Fruit fly (Drosophila melanogaster) whole organism, embryonic: ENCODE measurements around the gene dlt.

Experiments used
- Abd-B ChIP-seq: fragments of 200-800 bp; sonication (Bioruptor generic); optimal IDR thresholded peaks from 2 replicates; lab custom pipeline; 2018; ENCODE audit warnings: missing biosample characterization, mild to moderate bottlenecking, missing genetic modification characterization, moderate library complexity
- Asciz ChIP-seq: fragments of 200-800 bp; sonication (Bioruptor generic); optimal IDR thresholded peaks from 2 replicates; lab custom pipeline; 2017; ENCODE audit warnings: missing biosample characterization, mild to moderate bottlenecking, missing genetic modification characterization, missing genetic modification reagents
- CG11398 ChIP-seq: fragments of 200-800 bp; sonication (Bioruptor generic); optimal IDR thresholded peaks from 2 replicates; lab custom pipeline; 2016; ENCODE audit warnings: missing biosample characterization, missing genetic modification characterization
- CG11696 ChIP-seq: fragments of 200-800 bp; sonication (Bioruptor generic); IDR thresholded peaks from 2 replicates; pipeline ENCODE4 v1.3.6; 2022; ENCODE audit warnings: missing biosample characterization, missing genetic modification characterization
- CG1233 ChIP-seq: fragments of 200-800 bp; sonication (Bioruptor generic); optimal IDR thresholded peaks from 4 replicates; lab custom pipeline; 2018; ENCODE audit warnings: missing biosample characterization, mild to moderate bottlenecking, missing genetic modification characterization
- CG12942 ChIP-seq: fragments of 200-800 bp; sonication (Bioruptor generic); optimal IDR thresholded peaks from 3 replicates; lab custom pipeline; 2016; ENCODE audit warnings: missing biosample characterization, missing genetic modification characterization
- CG14965 ChIP-seq: fragments of 200-800 bp; sonication (Bioruptor generic); optimal IDR thresholded peaks from 2 replicates; lab custom pipeline; 2016; ENCODE audit warnings: missing biosample characterization, missing genetic modification characterization, borderline replicate concordance
- CG1603 ChIP-seq: fragments of 200-800 bp; sonication (Bioruptor generic); optimal IDR thresholded peaks from 2 replicates; lab custom pipeline; 2019; ENCODE audit warnings: missing biosample characterization, mild to moderate bottlenecking, missing genetic modification characterization, moderate library complexity
- CG16779 ChIP-seq: fragments of 200-800 bp; sonication (Bioruptor generic); IDR thresholded peaks from 2 replicates; pipeline ENCODE4 v1.3.6; 2022; ENCODE audit warnings: missing biosample characterization, missing genetic modification characterization
- CG16863 ChIP-seq: fragments of 200-800 bp; sonication (Bioruptor generic); optimal IDR thresholded peaks from 3 replicates; lab custom pipeline; 2016; ENCODE audit warnings: missing biosample characterization, missing genetic modification characterization
- CG17359 ChIP-seq: fragments of 200-800 bp; sonication (Bioruptor generic); optimal IDR thresholded peaks from 3 replicates; lab custom pipeline; 2018; ENCODE audit warnings: missing biosample characterization, mild to moderate bottlenecking, missing genetic modification characterization, moderate library complexity
- CG17912 ChIP-seq: fragments of 200-800 bp; sonication (Bioruptor generic); optimal IDR thresholded peaks from 2 replicates; lab custom pipeline; 2018; ENCODE audit warnings: missing biosample characterization, mild to moderate bottlenecking, missing genetic modification characterization
- CG2116 ChIP-seq: fragments of 200-800 bp; sonication (Bioruptor generic); optimal IDR thresholded peaks from 3 replicates; lab custom pipeline; 2018; ENCODE audit warnings: missing biosample characterization, mild to moderate bottlenecking, missing genetic modification characterization
- CG3281 ChIP-seq: fragments of 200-800 bp; sonication (Bioruptor generic); optimal IDR thresholded peaks from 3 replicates; lab custom pipeline; 2017; ENCODE audit warnings: missing biosample characterization, mild to moderate bottlenecking, missing genetic modification characterization
- CG3407 ChIP-seq: fragments of 200-800 bp; sonication (Bioruptor generic); optimal IDR thresholded peaks from 2 replicates; lab custom pipeline; 2018; ENCODE audit warnings: missing biosample characterization, mild to moderate bottlenecking, missing genetic modification characterization
- CG34224 ChIP-seq: fragments of 200-800 bp; sonication (Bioruptor generic); IDR thresholded peaks from 3 replicates; pipeline ENCODE4 v1.3.6; 2022; ENCODE audit warnings: missing biosample characterization, missing genetic modification characterization; ENCODE audit not compliant: partially characterized antibody
- CG34422 ChIP-seq: fragments of 200-800 bp; sonication (Bioruptor generic); IDR thresholded peaks from 3 replicates; pipeline ENCODE4 v1.3.6; 2022; ENCODE audit warnings: missing biosample characterization, missing genetic modification characterization
- CG4707 ChIP-seq: fragments of 200-800 bp; sonication (Bioruptor generic); optimal IDR thresholded peaks from 2 replicates; lab custom pipeline; 2018; ENCODE audit warnings: missing biosample characterization, mild to moderate bottlenecking, missing genetic modification characterization, moderate library complexity
- CG5953 ChIP-seq: fragments of 200-800 bp; sonication (Bioruptor generic); IDR thresholded peaks from 2 replicates; pipeline ENCODE4 v1.3.6; 2022; ENCODE audit warnings: missing biosample characterization, missing genetic modification characterization
- D19A ChIP-seq: fragments of 200-800 bp; optimal IDR thresholded peaks from 3 replicates; lab custom pipeline; 2019; ENCODE audit warnings: missing biosample characterization, mild to moderate bottlenecking, missing genetic modification characterization, moderate library complexity
- ERR ChIP-seq: fragments of 200-800 bp; sonication (Bioruptor generic); optimal IDR thresholded peaks from 2 replicates; lab custom pipeline; 2016; ENCODE audit warnings: missing biosample characterization, missing genetic modification characterization
- Ets97D ChIP-seq: fragments of 200-800 bp; sonication (Bioruptor generic); optimal IDR thresholded peaks from 3 replicates; lab custom pipeline; 2016; ENCODE audit warnings: missing biosample characterization, missing genetic modification characterization
- Gsc ChIP-seq: fragments of 200-800 bp; sonication (Bioruptor generic); IDR thresholded peaks from 2 replicates; pipeline ENCODE4 v1.3.6; 2022; ENCODE audit warnings: missing biosample characterization, missing genetic modification characterization
- Gug ChIP-seq: fragments of 200-800 bp; sonication (Bioruptor generic); IDR thresholded peaks from 4 replicates; pipeline ENCODE4 v1.3.6; 2022; ENCODE audit warnings: missing biosample characterization, missing genetic modification characterization
- HLH3B ChIP-seq: fragments of 200-800 bp; sonication (Bioruptor generic); IDR thresholded peaks from 2 replicates; pipeline ENCODE4 v1.3.6; 2022; ENCODE audit warnings: missing biosample characterization, missing genetic modification characterization
- Hr39 ChIP-seq: fragments of >200 bp; optimal IDR thresholded peaks from 2 replicates; lab custom pipeline; 2017
- MESR4 ChIP-seq: fragments of 200-800 bp; sonication (Bioruptor generic); optimal IDR thresholded peaks from 2 replicates; lab custom pipeline; 2018; ENCODE audit warnings: missing biosample characterization, mild to moderate bottlenecking, missing genetic modification characterization, moderate library complexity
- NFAT ChIP-seq: fragments of 200-800 bp; sonication (Bioruptor generic); IDR thresholded peaks from 2 replicates; pipeline ENCODE4 v1.3.6; 2022; ENCODE audit warnings: missing biosample characterization, missing genetic modification characterization
- Neu2 ChIP-seq: fragments of 200-800 bp; sonication (Bioruptor generic); optimal IDR thresholded peaks from 3 replicates; lab custom pipeline; 2016; ENCODE audit warnings: missing biosample characterization, missing genetic modification characterization, borderline replicate concordance
- Nf-YB ChIP-seq: fragments of 200-800 bp; sonication (Bioruptor generic); optimal IDR thresholded peaks from 3 replicates; lab custom pipeline; 2019; ENCODE audit warnings: missing biosample characterization, mild to moderate bottlenecking, missing genetic modification characterization, moderate library complexity
- Stat92E ChIP-seq, 3 experiments: fragments of >200 bp in 2 of 3; fragments of 200-800 bp in 1 of 3; sonication (Bioruptor generic) in 1 of 3; optimal IDR thresholded peaks; 2 replicates each; lab custom pipeline; 2017 to 2019; ENCODE audit warnings: missing biosample characterization in 3 of 3, missing genetic modification characterization in 3 of 3, mild to moderate bottlenecking in 1 of 3, moderate library complexity in 1 of 3
- TFAM ChIP-seq: fragments of 200-800 bp; sonication (Bioruptor generic); optimal IDR thresholded peaks from 2 replicates; lab custom pipeline; 2017; ENCODE audit warnings: missing biosample characterization, missing genetic modification characterization, inconsistent platforms
- Taf1 ChIP-seq: fragments of 200-800 bp; sonication (Bioruptor generic); IDR thresholded peaks from 2 replicates; pipeline ENCODE4 v1.3.6; 2022; ENCODE audit warnings: missing biosample characterization, missing genetic modification characterization
- al ChIP-seq: fragments of 200-800 bp; sonication (Bioruptor generic); IDR thresholded peaks from 2 replicates; pipeline ENCODE4 v1.3.6; 2022; ENCODE audit warnings: missing biosample characterization, missing genetic modification characterization
- chn ChIP-seq: fragments of 200-800 bp; sonication (Bioruptor generic); optimal IDR thresholded peaks from 2 replicates; lab custom pipeline; 2016; ENCODE audit warnings: missing biosample characterization, missing genetic modification characterization
- en ChIP-seq: fragments of 200-800 bp; sonication (Bioruptor generic); optimal IDR thresholded peaks from 2 replicates; lab custom pipeline; 2016; ENCODE audit warnings: missing biosample characterization, missing genetic modification characterization
- gce ChIP-seq: fragments of 200-800 bp; sonication (Bioruptor generic); IDR thresholded peaks from 3 replicates; pipeline ENCODE4 v1.3.6; 2022; ENCODE audit warnings: missing biosample characterization, missing genetic modification characterization
- gfzf ChIP-seq: fragments of 200-800 bp; sonication (Bioruptor generic); optimal IDR thresholded peaks from 2 replicates; lab custom pipeline; 2016; ENCODE audit warnings: missing biosample characterization, mild to moderate bottlenecking, missing genetic modification characterization, moderate library complexity
- kah ChIP-seq: fragments of 200-800 bp; sonication (Bioruptor generic); optimal IDR thresholded peaks from 2 replicates; lab custom pipeline; 2018; ENCODE audit warnings: missing biosample characterization, mild to moderate bottlenecking, missing genetic modification characterization
- mirr ChIP-seq: fragments of 200-800 bp; sonication (Bioruptor generic); optimal IDR thresholded peaks from 3 replicates; lab custom pipeline; 2018; ENCODE audit warnings: missing biosample characterization, mild to moderate bottlenecking, missing genetic modification characterization
- sd ChIP-seq: fragments of 200-800 bp; sonication (Bioruptor generic); optimal IDR thresholded peaks from 3 replicates; lab custom pipeline; 2018; ENCODE audit warnings: missing biosample characterization, mild to moderate bottlenecking, missing genetic modification characterization, moderate library complexity
- slp2 ChIP-seq: fragments of 200-800 bp; sonication (Bioruptor generic); optimal IDR thresholded peaks from 2 replicates; lab custom pipeline; 2016; ENCODE audit warnings: missing biosample characterization, missing genetic modification characterization
- tio ChIP-seq: fragments of 200-800 bp; sonication (Bioruptor generic); optimal IDR thresholded peaks from 2 replicates; lab custom pipeline; 2017; ENCODE audit warnings: missing biosample characterization, missing genetic modification characterization, inconsistent platforms
- tll ChIP-seq, 2 experiments: fragments of 200-800 bp in 1 of 2; fragments of >200 bp in 1 of 2; sonication (Bioruptor generic) in 1 of 2; optimal IDR thresholded peaks; 2 replicates each; lab custom pipeline; 2017 to 2019; ENCODE audit warnings: missing biosample characterization in 2 of 2, missing genetic modification characterization in 2 of 2, mild to moderate bottlenecking in 1 of 2, moderate library complexity in 1 of 2
- toy ChIP-seq: fragments of 200-800 bp; sonication (Bioruptor generic); IDR thresholded peaks from 2 replicates; pipeline ENCODE4 v1.3.6; 2022; ENCODE audit warnings: missing biosample characterization, missing genetic modification characterization
- unpg ChIP-seq: fragments of 200-800 bp; sonication (Bioruptor generic); optimal IDR thresholded peaks from 3 replicates; lab custom pipeline; 2018; ENCODE audit warnings: missing biosample characterization, mild to moderate bottlenecking, missing genetic modification characterization, moderate library complexity
- wdn ChIP-seq: fragments of 200-800 bp; sonication (Bioruptor generic); IDR thresholded peaks from 2 replicates; pipeline ENCODE4 v1.3.6; 2022; ENCODE audit warnings: missing biosample characterization, missing genetic modification characterization
- zfh2 ChIP-seq: fragments of 200-800 bp; sonication (Bioruptor generic); optimal IDR thresholded peaks from 2 replicates; lab custom pipeline; 2016; ENCODE audit warnings: missing biosample characterization, missing genetic modification characterization

The dlt gene

dm6 chr3L:1740129-1740975 lies 54.8 kb downstream of the dlt start (continued):
- no peak for TF ChIP-seq ERR (GFP tag; lab: Kevin White, UChicago)
- no peak for TF ChIP-seq Hr39 (lab: Kevin White, UChicago)
- TF ChIP-seq slp2 (GFP tag; lab: Kevin White, UChicago): peak; percentile 36
- no peak for TF ChIP-seq CG4707 (GFP tag; lab: Kevin White, UChicago)
- peak; percentile 70 for TF ChIP-seq CG1603 (tag; lab: Kevin White, UChicago)
- peak; percentile 43; the same call in 1 of the 2 replicates for TF ChIP-seq toy (GFP tag; lab: Robert Waterston, UW)
- peak; percentile 73 for TF ChIP-seq Abd-B (GFP tag; lab: Kevin White, UChicago)
- no peak for TF ChIP-seq CG16779 (GFP tag; lab: Robert Waterston, UW)
- peak; percentile 44 for TF ChIP-seq CG17359 (tag; lab: Kevin White, UChicago)
- TF ChIP-seq CG3407: no peak
- TF ChIP-seq NFAT (GFP tag; lab: Robert Waterston, UW): peak; percentile 60; the same call in 1 of the 2 replicates
- TF ChIP-seq gce (GFP tag; lab: Robert Waterston, UW): peak; percentile 71; the same call in 1 of the 3 replicates
- peak; percentile 9 for TF ChIP-seq CG11398 (GFP tag; lab: Kevin White, UChicago)
- TF ChIP-seq Asciz: peak; percentile 25
- TF ChIP-seq Gug (GFP tag; lab: Robert Waterston, UW): peak; percentile 62
- no peak for TF ChIP-seq D19A
- no peak for TF ChIP-seq TFAM (GFP tag; lab: Kevin White, UChicago)
- no peak for TF ChIP-seq CG3281
- TF ChIP-seq chn (GFP tag; lab: Kevin White, UChicago): peak; percentile 55
- peak; percentile 80; the same call in 2 of the 3 replicates for TF ChIP-seq CG34422 (GFP tag; lab: Robert Waterston, UW)
- no peak for TF ChIP-seq kah (GFP tag; lab: Kevin White, UChicago)
- TF ChIP-seq zfh2 (GFP tag; lab: Kevin White, UChicago): peak; percentile 64
- no peak for TF ChIP-seq tio (GFP tag; lab: Kevin White, UChicago)
- TF ChIP-seq sd (tag; lab: Kevin White, UChicago): peak; percentile 87
- TF ChIP-seq Neu2: no peak
- TF ChIP-seq CG5953 (GFP tag; lab: Robert Waterston, UW): no peak
- TF ChIP-seq HLH3B (GFP tag; lab: Robert Waterston, UW): peak; percentile 50; the same call in 1 of the 2 replicates
- TF ChIP-seq CG14965: no peak
- TF ChIP-seq tll (GFP tag; optimal IDR thresholded peaks at IDR 0.05; lab: Kevin White, UChicago): no peak
- no peak for TF ChIP-seq Nf-YB (GFP tag; lab: Kevin White, UChicago)
- TF ChIP-seq CG34224: no peak
- peak; percentile 54 for TF ChIP-seq CG12942 (GFP tag; lab: Kevin White, UChicago)
- peak; percentile 1 for TF ChIP-seq en (GFP tag; lab: Kevin White, UChicago)
- no peak for TF ChIP-seq gfzf (GFP tag; lab: Kevin White, UChicago)
- TF ChIP-seq Gsc: 0 out of 2 replicates have a peak, but pooled peaks have one; percentile 30
- TF ChIP-seq CG11696 (GFP tag; lab: Robert Waterston, UW): peak; percentile 32; the same call in 1 of the 2 replicates
- TF ChIP-seq Ets97D: peak; percentile 19
- TF ChIP-seq unpg (GFP tag; lab: Kevin White, UChicago): peak; percentile 64
- no peak for TF ChIP-seq Stat92E (GFP tag; optimal IDR thresholded peaks at IDR 0.05; lab: Kevin White, UChicago)
- TF ChIP-seq CG1233 (GFP tag; lab: Kevin White, UChicago): peak; percentile 54
- TF ChIP-seq Taf1 (GFP tag; lab: Robert Waterston, UW): no peak; the same call in 1 of the 2 replicates
- TF ChIP-seq CG17912: no peak
- TF ChIP-seq CG2116: no peak
- TF ChIP-seq CG16863 (GFP tag; lab: Kevin White, UChicago): peak; percentile 56
- TF ChIP-seq wdn: peak; percentile 66
- TF ChIP-seq al (GFP tag; lab: Robert Waterston, UW): peak; percentile 69
- TF ChIP-seq mirr (GFP tag; lab: Kevin White, UChicago): no peak
- no peak for TF ChIP-seq MESR4 (GFP tag; lab: Kevin White, UChicago)
